Worm (Caenorhabditis elegans) whole organism, L1 larva: ENCODE measurements around the gene K04A8.19.

ENCODE experiments used
- dpl-1 ChIP-seq, 3 experiments: fragments of 150-350 bp in 2 of 3; sonication (generic microtip) in 1 of 3; optimal IDR thresholded peaks; 2 replicates each; lab custom pipeline; 2014 to 2017; ENCODE audit warnings: missing biosample characterization in 3 of 3, missing genetic modification characterization in 3 of 3, missing genetic modification reagents in 3 of 3
- egl-13 ChIP-seq: sonication (generic microtip); optimal IDR thresholded peaks from 2 replicates; lab custom pipeline; 2016; ENCODE audit warnings: missing genotype, missing genetic modification reagents, missing genetic modification characterization, missing compliant biosample characterization
- fkh-10 ChIP-seq: sonication (generic microtip); optimal IDR thresholded peaks from 2 replicates; lab custom pipeline; 2017; ENCODE audit warnings: missing biosample characterization, missing genetic modification reagents, missing genetic modification characterization
- irx-1 ChIP-seq: sonication (generic microtip); optimal IDR thresholded peaks from 2 replicates; lab custom pipeline; 2016; ENCODE audit warnings: missing genetic modification characterization, missing compliant biosample characterization
- jun-1 ChIP-seq: fragments of 150-350 bp; optimal IDR thresholded peaks from 2 replicates; lab custom pipeline; 2014; ENCODE audit warnings: missing biosample characterization, missing genetic modification reagents, missing genetic modification characterization
- lin-13 ChIP-seq: fragments of 150-350 bp; optimal IDR thresholded peaks from 2 replicates; lab custom pipeline; 2014; ENCODE audit warnings: missing biosample characterization, missing genetic modification reagents, missing genetic modification characterization
- lsy-2 ChIP-seq, 2 experiments: fragments of 150-350 bp; optimal IDR thresholded peaks; 2 replicates each; lab custom pipeline; 2014; ENCODE audit warnings: missing biosample characterization in 2 of 2, missing genetic modification characterization in 2 of 2
- nhr-28 ChIP-seq: fragments of 150-350 bp; optimal IDR thresholded peaks from 2 replicates; lab custom pipeline; 2014; ENCODE audit warnings: missing biosample characterization, missing genetic modification characterization
- nhr-77 ChIP-seq: fragments of 150-350 bp; optimal IDR thresholded peaks from 2 replicates; lab custom pipeline; 2014; ENCODE audit warnings: missing biosample characterization, missing genetic modification characterization
- nhr-90 ChIP-seq: sonication (generic microtip); optimal IDR thresholded peaks from 2 replicates; lab custom pipeline; 2016; ENCODE audit warnings: mild to moderate bottlenecking, missing genetic modification characterization, missing compliant biosample characterization; ENCODE audit not compliant: poor library complexity
- tbx-2 ChIP-seq: sonication (generic microtip); optimal IDR thresholded peaks from 2 replicates; lab custom pipeline; 2016; ENCODE audit warnings: missing genetic modification characterization, missing compliant biosample characterization
- unc-30 ChIP-seq: sonication (generic microtip); optimal IDR thresholded peaks from 2 replicates; lab custom pipeline; 2017; ENCODE audit warnings: missing biosample characterization, missing genetic modification characterization
- unc-62 ChIP-seq: fragments of 150-350 bp; optimal IDR thresholded peaks from 2 replicates; lab custom pipeline; 2014; ENCODE audit warnings: missing biosample characterization, missing genetic modification reagents, missing genetic modification characterization
- unc-86 ChIP-seq: sonication (generic microtip); optimal IDR thresholded peaks from 2 replicates; lab custom pipeline; 2016; ENCODE audit warnings: missing genetic modification characterization, missing compliant biosample characterization

ce11 chrV:6518225-6518396 is 36.1 kb downstream of the K04A8.19 start, which contains the start of gene F46E10.3:
- TF ChIP-seq lsy-2 (tag; optimal IDR thresholded peaks at IDR 0.05; lab: Kevin White, UChicago) (no peak), dpl-1 (GFP tag; optimal IDR thresholded peaks at IDR 0.05; lab: Kevin White, UChicago) (no peak), egl-13 (no peak), jun-1 (tag; lab: Kevin White, UChicago) (no peak), tbx-2 (tag; lab: Kevin White, UChicago) (no peak), nhr-28 (tag; lab: Kevin White, UChicago) (no peak), nhr-77 (no peak), fkh-10 (GFP tag; lab: Kevin White, UChicago) (no peak), unc-62 (GFP tag; lab: Kevin White, UChicago) (no peak), nhr-90 (tag; lab: Kevin White, UChicago) (no peak), lin-13 (GFP tag; lab: Kevin White, UChicago) (no peak), irx-1 (tag; lab: Kevin White, UChicago) (no peak), unc-30 (tag; lab: Kevin White, UChicago) (no peak), unc-86 (tag; lab: Kevin White, UChicago) (no peak)
